Fruit fly (Drosophila melanogaster): ENCODE data around the gene CG5885.

Gene CG5885

dm6 chr2L:9897296-9897695, 20.8 kb downstream of the CG5885 start, which contains the start of gene RpS2 (continued):
- no peak for TF ChIP-seq CG15479 (GFP tag; optimal IDR thresholded peaks at IDR 0.05)
- TF ChIP-seq Neu2 (GFP tag; optimal IDR thresholded peaks at IDR 0.05; ENCODE audit: borderline replicate concordance): no peak
- no peak for TF ChIP-seq ab (GFP tag; optimal IDR thresholded peaks at IDR 0.05)
- no peak for TF ChIP-seq fru (optimal IDR thresholded peaks at IDR 0.05)
- TF ChIP-seq chn (GFP tag; optimal IDR thresholded peaks at IDR 0.05): peak; percentile 14
- no peak for TF ChIP-seq tll (GFP tag; optimal IDR thresholded peaks at IDR 0.05)
- no peak for TF ChIP-seq tio (GFP tag; optimal IDR thresholded peaks at IDR 0.05)
- no peak for TF ChIP-seq gcm2 (GFP tag; optimal IDR thresholded peaks at IDR 0.05)
- TF ChIP-seq Asciz (GFP tag; optimal IDR thresholded peaks at IDR 0.05): peak; percentile 11
- peak; percentile 69 for TF ChIP-seq CG13894 (tag; optimal IDR thresholded peaks at IDR 0.05)
- peak; percentile 95 for TF ChIP-seq CG2129 (GFP tag; IDR thresholded peaks at IDR 0.05; ENCODE audit: partially characterized antibody)
- peak; percentile 30 for TF ChIP-seq gem (tag; optimal IDR thresholded peaks at IDR 0.05)
- no peak for TF ChIP-seq CG4730 (GFP tag; IDR thresholded peaks at IDR 0.05)
- TF ChIP-seq CG32767 (GFP tag; IDR thresholded peaks at IDR 0.05): no peak
- peak; percentile 51 for TF ChIP-seq Lhr (GFP tag; optimal IDR thresholded peaks at IDR 0.05)
- peak; percentile 59 for TF ChIP-seq CG17385 (GFP tag; optimal IDR thresholded peaks at IDR 0.05)
- TF ChIP-seq phol (tag; optimal IDR thresholded peaks at IDR 0.05): peak; percentile 96
- TF ChIP-seq CG7745 (tag; optimal IDR thresholded peaks at IDR 0.05): no peak
- TF ChIP-seq CG18476 (GFP tag; optimal IDR thresholded peaks at IDR 0.05): no peak
- TF ChIP-seq sna (GFP tag; IDR thresholded peaks at IDR 0.05; ENCODE audit: partially characterized antibody): peak; percentile 98
- TF ChIP-seq Scr (GFP tag; IDR thresholded peaks at IDR 0.05; ENCODE audit: partially characterized antibody): peak; percentile 99
- TF ChIP-seq CG13123 (GFP tag; optimal IDR thresholded peaks at IDR 0.05): peak; percentile 36
- TF ChIP-seq MBD-R2 (GFP tag; IDR thresholded peaks at IDR 0.05): peak; percentile 59
- TF ChIP-seq CG6254 (GFP tag; optimal IDR thresholded peaks at IDR 0.05): no peak
- no peak for TF ChIP-seq CG3065 (GFP tag; optimal IDR thresholded peaks at IDR 0.05)
- peak; percentile 24 for TF ChIP-seq CG3407 (GFP tag; optimal IDR thresholded peaks at IDR 0.05)
- no peak for TF ChIP-seq Fer2 (tag; optimal IDR thresholded peaks at IDR 0.05)
- peak; percentile 79 for TF ChIP-seq Med (GFP tag)
- TF ChIP-seq CG6791 (GFP tag; IDR thresholded peaks at IDR 0.05; ENCODE audit: partially characterized antibody): peak; percentile 99
- peak; percentile 60 for TF ChIP-seq salm (tag; optimal IDR thresholded peaks at IDR 0.05)
- peak; percentile 24 to 26 for TF ChIP-seq dpn (GFP tag; optimal IDR thresholded peaks at IDR 0.05)
- no peak for TF ChIP-seq Atf-2 (GFP tag; optimal IDR thresholded peaks at IDR 0.05)
- no peak for TF ChIP-seq ERR (GFP tag; optimal IDR thresholded peaks at IDR 0.05)
- no peak for TF ChIP-seq yki (optimal IDR thresholded peaks at IDR 0.05)
- TF ChIP-seq Dad (GFP tag; optimal IDR thresholded peaks at IDR 0.05): peak; percentile 5
- no peak for TF ChIP-seq pb (GFP tag; optimal IDR thresholded peaks at IDR 0.05)
- TF ChIP-seq CG34422 (GFP tag; IDR thresholded peaks at IDR 0.05): no peak; the same call in 2 of the 3 replicates
- no peak for TF ChIP-seq CG9876 (GFP tag; optimal IDR thresholded peaks at IDR 0.05)
- peak; percentile 81 for TF ChIP-seq pzg (GFP tag; optimal IDR thresholded peaks at IDR 0.05)
- no peak for TF ChIP-seq lola (GFP tag; optimal IDR thresholded peaks at IDR 0.05)
- no peak for TF ChIP-seq CG1647 (GFP tag; optimal IDR thresholded peaks at IDR 0.05)
- no peak for TF ChIP-seq Antp (GFP tag; optimal IDR thresholded peaks at IDR 0.05)
- no peak for TF ChIP-seq CG16779 (GFP tag; IDR thresholded peaks at IDR 0.05)
- TF ChIP-seq gt (GFP tag; IDR thresholded peaks at IDR 0.05): no peak
- peak; percentile 25 for TF ChIP-seq CG3163 (GFP tag; optimal IDR thresholded peaks at IDR 0.05)
- TF ChIP-seq row (GFP tag; IDR thresholded peaks at IDR 0.05): peak; percentile 83
- peak; percentile 31 for TF ChIP-seq exex (tag; optimal IDR thresholded peaks at IDR 0.05)
- 0 out of 2 replicates have a peak, but pooled peaks have one; percentile 33 for TF ChIP-seq wdn (GFP tag; IDR thresholded peaks at IDR 0.05)
- no peak for TF ChIP-seq cato (GFP tag; optimal IDR thresholded peaks at IDR 0.05; ENCODE audit: borderline replicate concordance)
- peak; percentile 29 for TF ChIP-seq CG8924 (tag; optimal IDR thresholded peaks at IDR 0.05)
- TF ChIP-seq CG12236 (GFP tag; optimal IDR thresholded peaks at IDR 0.05): no peak
